In the genomic region with DNA sequence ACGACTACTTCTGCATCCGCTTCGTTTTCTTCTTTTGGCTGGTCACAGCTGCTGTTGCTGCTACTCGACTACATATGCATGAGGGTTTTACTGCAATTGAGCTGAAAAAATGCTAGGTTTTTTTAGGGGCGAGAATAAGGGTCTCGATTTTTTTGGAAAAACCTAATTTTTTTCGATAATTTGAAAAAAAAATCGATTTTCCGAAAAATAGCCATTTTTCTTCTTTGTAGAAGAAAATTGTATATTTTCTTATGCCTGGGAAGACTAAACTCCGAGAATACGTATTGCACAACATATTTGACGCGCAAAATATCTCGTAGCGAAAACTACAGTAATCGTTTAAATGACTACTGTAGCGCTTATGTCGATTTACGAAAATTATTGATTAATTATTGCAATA, we compare ENCODE assay signal across 4 worm cellular contexts.
TF ChIP-seq lines count a peak whose summit lies in the region.

Gene tmem-132, minus strand, starts transcription at position 101 of the 400 bp plus-strand sequence.

TF ChIP-seq in whole organism, L3 larva, 47 proteins besides CTCF, POLR2A, EP300 and RAD21:
- peak; percentile 21 for TF ChIP-seq hmg-11 (tag; optimal IDR thresholded peaks at IDR 0.05; lab: Kevin White, UChicago)
- TF ChIP-seq pqm-1 (tag; optimal IDR thresholded peaks at IDR 0.05; lab: Kevin White, UChicago): no peak
- no peak for TF ChIP-seq nhr-12 (tag; optimal IDR thresholded peaks at IDR 0.05; lab: Kevin White, UChicago)
- TF ChIP-seq jun-1 (tag; optimal IDR thresholded peaks at IDR 0.05; lab: Kevin White, UChicago): no peak
- no peak for TF ChIP-seq egl-27 (tag; optimal IDR thresholded peaks at IDR 0.05; lab: Kevin White, UChicago)
- no peak for TF ChIP-seq elt-3 (tag; optimal IDR thresholded peaks at IDR 0.05; lab: Kevin White, UChicago)
- no peak for TF ChIP-seq nhr-76 (tag; optimal IDR thresholded peaks at IDR 0.05; lab: Kevin White, UChicago)
- no peak for TF ChIP-seq skn-1 (tag; optimal IDR thresholded peaks at IDR 0.05; lab: Kevin White, UChicago)
- TF ChIP-seq lin-39 (tag; optimal IDR thresholded peaks at IDR 0.05; lab: Kevin White, UChicago): no peak

TF ChIP-seq in whole organism, L4 larva, 104 proteins besides CTCF, POLR2A, EP300 and RAD21:
- TF ChIP-seq tra-1 (GFP tag; IDR thresholded peaks at IDR 0.05; lab: Robert Waterston, UW): 0 out of 2 replicates have a peak, but pooled peaks have one; percentile 15
- no peak for TF ChIP-seq egl-27 (tag; optimal IDR thresholded peaks at IDR 0.05; lab: Kevin White, UChicago)

TF ChIP-seq in whole organism, mixed stage, embryonic, 35 proteins besides CTCF, POLR2A, EP300 and RAD21:
- TF ChIP-seq unc-62 (GFP tag; optimal IDR thresholded peaks at IDR 0.05; lab: Kevin White, UChicago): no peak
- peak; percentile 2 for TF ChIP-seq ces-1 (GFP tag; optimal IDR thresholded peaks at IDR 0.05; lab: Kevin White, UChicago)
- TF ChIP-seq ceh-39 (tag; optimal IDR thresholded peaks at IDR 0.05; lab: Kevin White, UChicago): no peak
- TF ChIP-seq mep-1 (tag; optimal IDR thresholded peaks at IDR 0.05; lab: Kevin White, UChicago): no peak
- TF ChIP-seq snpc-4 (tag; optimal IDR thresholded peaks at IDR 0.05; lab: Kevin White, UChicago): no peak

TF ChIP-seq in whole organism, young adult, 124 proteins besides CTCF, POLR2A, EP300 and RAD21:
- TF ChIP-seq mcd-1 (GFP tag; IDR thresholded peaks at IDR 0.05; lab: Robert Waterston, UW) (peak; percentile 22; the same call in 1 of the 2 replicates), B0261.1 (tag; optimal IDR thresholded peaks at IDR 0.05; lab: Kevin White, UChicago) (no peak)
